Worm (Caenorhabditis elegans): ENCODE data around the gene F53F8.7.

DNA sequence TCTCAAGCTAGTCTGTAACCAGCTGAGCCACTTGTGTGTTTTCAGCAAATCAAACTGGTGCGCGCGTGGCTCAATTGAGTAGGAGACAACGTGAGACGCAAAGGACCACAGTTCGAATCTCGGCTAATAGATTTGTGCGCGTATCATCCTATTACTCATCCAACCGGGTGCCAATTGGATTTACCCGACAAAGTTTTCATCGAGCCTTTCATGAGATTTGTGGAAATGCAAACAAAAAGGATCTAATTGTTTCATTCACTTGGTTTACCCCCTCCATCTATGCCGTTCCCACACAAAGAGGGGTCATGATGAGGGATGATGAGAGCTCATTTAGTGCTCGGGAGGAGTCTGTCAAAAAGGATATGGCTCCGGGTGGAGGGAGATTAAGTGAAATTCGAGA, 43.0 kb downstream of the F53F8.7 start:
- TF ChIP-seq unc-62 (GFP tag; optimal IDR thresholded peaks at IDR 0.05) (no peak), pha-4 (tag; optimal IDR thresholded peaks at IDR 0.05) (no peak), sptf-1 (tag; optimal IDR thresholded peaks at IDR 0.05) (no peak), nhr-12 (tag; optimal IDR thresholded peaks at IDR 0.05) (no peak), zip-8 (tag; optimal IDR thresholded peaks at IDR 0.05) (no peak), blmp-1 (tag; optimal IDR thresholded peaks at IDR 0.05) (no peak), nhr-76 (tag; optimal IDR thresholded peaks at IDR 0.05) (no peak), lsy-2 (tag; optimal IDR thresholded peaks at IDR 0.05) (no peak)

Measured in whole organism, mixed stage, embryonic.